Worm (Caenorhabditis elegans): ENCODE measurements around the gene K10D2.5.

DNA sequence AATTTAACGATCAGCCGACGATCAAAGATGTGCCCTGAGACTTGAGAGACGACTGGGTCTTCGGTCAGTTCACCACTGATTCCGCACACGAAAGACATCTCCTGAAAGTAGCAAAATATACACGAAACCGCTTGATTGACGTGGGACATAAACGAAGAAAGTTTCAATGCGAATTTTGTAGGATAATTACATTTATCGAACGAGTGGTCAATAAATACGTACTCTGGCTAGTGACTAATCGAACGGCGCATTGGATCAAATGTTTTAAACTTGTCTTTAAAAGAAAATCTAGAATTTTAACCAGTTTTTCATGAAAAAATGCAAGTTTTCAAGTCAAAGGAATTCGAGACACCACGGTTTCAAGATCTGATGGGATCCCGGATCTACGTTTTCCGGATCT lies 575 bp upstream of the K10D2.5 start, which contains the start of gene prp-19:
- no peak for TF ChIP-seq unc-130 (GFP tag; optimal IDR thresholded peaks at IDR 0.05)
- no peak for TF ChIP-seq ama-1 (optimal IDR thresholded peaks at IDR 0.05)
- no peak for TF ChIP-seq ama-1 (GFP tag; optimal IDR thresholded peaks at IDR 0.05)
- TF ChIP-seq dpff-1 (tag; optimal IDR thresholded peaks at IDR 0.05): no peak
- TF ChIP-seq dpl-1 (GFP tag; optimal IDR thresholded peaks at IDR 0.05): no peak
- no peak for TF ChIP-seq B0261.1 (tag; optimal IDR thresholded peaks at IDR 0.05)
- TF ChIP-seq nhr-90 (tag; optimal IDR thresholded peaks at IDR 0.05): no peak
- no peak for TF ChIP-seq snpc-4 (GFP tag; optimal IDR thresholded peaks at IDR 0.05)
- TF ChIP-seq snpc-4 (tag; optimal IDR thresholded peaks at IDR 0.05): no peak

All from whole organism, young adult.